Worm (Caenorhabditis elegans) whole organism, young adult: ENCODE measurements around the gene cest-24.

Experiments used
- B0261.1 ChIP-seq: sonication (generic microtip); optimal IDR thresholded peaks from 2 replicates; lab custom pipeline; 2016; ENCODE audit warnings: mild to moderate bottlenecking, missing genetic modification characterization, moderate library complexity, missing compliant biosample characterization
- B0336.3 ChIP-seq: fragments of 200-800 bp; sonication (Bioruptor generic); IDR thresholded peaks from 2 replicates; pipeline ENCODE4 v1.3.6; 2022; ENCODE audit warnings: missing genetic modification characterization, missing compliant biosample characterization
- C06A6.2 ChIP-seq: fragments of 200-800 bp; sonication (Bioruptor generic); conservative IDR thresholded peaks from 2 replicates; pipeline ENCODE4 v1.3.6; 2022; ENCODE audit warnings: missing genetic modification characterization, missing compliant biosample characterization
- F10E7.11 ChIP-seq: sonication (generic microtip); optimal IDR thresholded peaks from 2 replicates; lab custom pipeline; 2017; ENCODE audit warnings: mild to moderate bottlenecking, missing genetic modification characterization, moderate library complexity, missing compliant biosample characterization
- F22D6.2 ChIP-seq: sonication (generic microtip); optimal IDR thresholded peaks from 2 replicates; lab custom pipeline; 2016; ENCODE audit warnings: mild to moderate bottlenecking, missing genetic modification characterization, missing compliant biosample characterization
- F23B12.7 ChIP-seq: sonication (generic microtip); optimal IDR thresholded peaks from 2 replicates; lab custom pipeline; 2017; ENCODE audit warnings: missing genetic modification characterization, mild to moderate bottlenecking, missing compliant biosample characterization, antibody characterized with exemption, moderate library complexity; ENCODE audit not compliant: insufficient read depth
- F39B2.1 ChIP-seq: fragments of 200-800 bp; sonication (Bioruptor generic); IDR thresholded peaks from 2 replicates; pipeline ENCODE4 v1.3.6; 2022; ENCODE audit warnings: missing genetic modification reagents, missing genetic modification characterization, missing compliant biosample characterization
- Y67H2A.10 ChIP-seq: fragments of 200-800 bp; sonication (Bioruptor generic); conservative IDR thresholded peaks from 2 replicates; pipeline ENCODE4 v1.3.6; 2022; ENCODE audit warnings: missing genetic modification reagents, missing genetic modification characterization, missing compliant biosample characterization
- athp-1 ChIP-seq: sonication (generic microtip); optimal IDR thresholded peaks from 2 replicates; lab custom pipeline; 2017; ENCODE audit warnings: mild to moderate bottlenecking, missing genetic modification characterization, missing compliant biosample characterization
- cebp-1 ChIP-seq, 2 experiments: fragments of 200-800 bp in 1 of 2; sonication (Bioruptor generic) in 1 of 2; sonication (generic microtip) in 1 of 2; IDR thresholded peaks in 1 of 2; optimal IDR thresholded peaks in 1 of 2; 2 replicates each; pipeline versions ENCODE4 v1.3.6 to Lab custom; 2017 to 2022; ENCODE audit warnings: missing compliant biosample characterization in 2 of 2, missing genetic modification characterization in 2 of 2, mild to moderate bottlenecking in 1 of 2, missing genetic modification reagents in 1 of 2, moderate library complexity in 1 of 2
- ceh-27 ChIP-seq: fragments of 200-800 bp; sonication (Bioruptor generic); optimal IDR thresholded peaks from 2 replicates; lab custom pipeline; 2018; ENCODE audit warnings: mild to moderate bottlenecking, missing genetic modification characterization, moderate library complexity, missing compliant biosample characterization
- ceh-79 ChIP-seq: sonication (generic microtip); optimal IDR thresholded peaks from 2 replicates; lab custom pipeline; 2017; ENCODE audit warnings: mild to moderate bottlenecking, missing genetic modification characterization, missing compliant biosample characterization
- dpl-1 ChIP-seq: fragments of 150-350 bp; optimal IDR thresholded peaks from 2 replicates; lab custom pipeline; 2014; ENCODE audit warnings: missing biosample characterization, missing genetic modification reagents, missing genetic modification characterization
- efl-1 ChIP-seq: fragments of 150-350 bp; optimal IDR thresholded peaks from 2 replicates; lab custom pipeline; 2014; ENCODE audit warnings: missing biosample characterization, missing genetic modification reagents, missing genetic modification characterization
- egl-44 ChIP-seq: fragments of 200-800 bp; sonication (Bioruptor generic); IDR thresholded peaks from 2 replicates; pipeline ENCODE4 v1.3.6; 2022; ENCODE audit warnings: missing genetic modification reagents, missing genetic modification characterization, missing compliant biosample characterization
- fkh-3 ChIP-seq: sonication (generic microtip); optimal IDR thresholded peaks from 2 replicates; lab custom pipeline; 2016; ENCODE audit warnings: mild to moderate bottlenecking, missing genetic modification characterization, missing compliant biosample characterization
- gei-17 ChIP-seq: fragments of 200-800 bp; sonication (Bioruptor generic); optimal IDR thresholded peaks from 2 replicates; lab custom pipeline; 2018; ENCODE audit warnings: mild to moderate bottlenecking, missing genetic modification characterization, missing compliant biosample characterization
- hmg-1.2 ChIP-seq: fragments of 200-800 bp; sonication (Bioruptor generic); IDR thresholded peaks from 2 replicates; pipeline ENCODE4 v1.3.6; 2022; ENCODE audit warnings: missing genetic modification reagents, missing genetic modification characterization, missing compliant biosample characterization
- hmg-20 ChIP-seq: fragments of 200-800 bp; sonication (Bioruptor generic); IDR thresholded peaks from 2 replicates; pipeline ENCODE4 v1.3.6; 2022; ENCODE audit warnings: missing genetic modification reagents, missing genetic modification characterization, missing compliant biosample characterization
- let-526 ChIP-seq: fragments of 200-800 bp; sonication (Bioruptor generic); IDR thresholded peaks from 2 replicates; pipeline ENCODE4 v1.3.6; 2022; ENCODE audit warnings: missing genetic modification reagents, missing genetic modification characterization, missing compliant biosample characterization
- let-607 ChIP-seq, 2 experiments: fragments of 200-800 bp in 1 of 2; sonication (Bioruptor generic) in 1 of 2; sonication (generic microtip) in 1 of 2; optimal IDR thresholded peaks; 2 replicates each; lab custom pipeline; 2016 to 2018; ENCODE audit warnings: mild to moderate bottlenecking in 2 of 2, missing compliant biosample characterization in 2 of 2, missing genetic modification characterization in 2 of 2, moderate library complexity in 2 of 2, missing genotype in 1 of 2
- lir-1 ChIP-seq: fragments of 200-800 bp; sonication (Bioruptor generic); conservative IDR thresholded peaks from 2 replicates; pipeline ENCODE4 v1.3.6; 2022; ENCODE audit warnings: missing genetic modification reagents, missing genetic modification characterization, missing compliant biosample characterization
- lsl-1 ChIP-seq: fragments of 200-800 bp; sonication (Bioruptor generic); optimal IDR thresholded peaks from 2 replicates; lab custom pipeline; 2018; ENCODE audit warnings: mild to moderate bottlenecking, missing genetic modification characterization, moderate library complexity, missing compliant biosample characterization
- madf-10 ChIP-seq: sonication (generic microtip); optimal IDR thresholded peaks from 2 replicates; lab custom pipeline; 2016; ENCODE audit warnings: mild to moderate bottlenecking, missing genetic modification characterization, missing compliant biosample characterization
- madf-3 ChIP-seq: fragments of 200-800 bp; sonication (Bioruptor generic); IDR thresholded peaks from 2 replicates; pipeline ENCODE4 v1.3.6; 2022; ENCODE audit warnings: missing genetic modification reagents, missing genetic modification characterization, missing compliant biosample characterization
- madf-6 ChIP-seq: fragments of 200-800 bp; sonication (Bioruptor generic); IDR thresholded peaks from 2 replicates; pipeline ENCODE4 v1.3.6; 2022; ENCODE audit warnings: missing genetic modification reagents, missing genetic modification characterization, missing compliant biosample characterization
- mcd-1 ChIP-seq: fragments of 200-800 bp; sonication (Bioruptor generic); IDR thresholded peaks from 2 replicates; pipeline ENCODE4 v1.3.6; 2022; ENCODE audit warnings: missing genetic modification reagents, missing genetic modification characterization, missing compliant biosample characterization
- nfya-2 ChIP-seq: fragments of 200-800 bp; sonication (Bioruptor generic); IDR thresholded peaks from 2 replicates; pipeline ENCODE4 v1.3.6; 2022; ENCODE audit warnings: missing genetic modification reagents, missing genetic modification characterization, missing compliant biosample characterization
- nfyb-1 ChIP-seq: fragments of 200-800 bp; sonication (Bioruptor generic); IDR thresholded peaks from 2 replicates; pipeline ENCODE4 v1.3.6; 2022; ENCODE audit warnings: missing genetic modification reagents, missing genetic modification characterization, missing compliant biosample characterization
- nhr-80 ChIP-seq: sonication (generic microtip); optimal IDR thresholded peaks from 2 replicates; lab custom pipeline; 2016; ENCODE audit warnings: missing genetic modification characterization, missing compliant biosample characterization
- nhr-90 ChIP-seq: sonication (generic microtip); optimal IDR thresholded peaks from 2 replicates; lab custom pipeline; 2016; ENCODE audit warnings: missing genotype, mild to moderate bottlenecking, missing genetic modification characterization, missing compliant biosample characterization
- pbrm-1 ChIP-seq: fragments of 200-800 bp; sonication (Bioruptor generic); IDR thresholded peaks from 2 replicates; pipeline ENCODE4 v1.3.6; 2022; ENCODE audit warnings: missing genetic modification reagents, missing genetic modification characterization, missing compliant biosample characterization
- rcor-1 ChIP-seq: fragments of 200-800 bp; sonication (Bioruptor generic); IDR thresholded peaks from 2 replicates; pipeline ENCODE4 v1.3.6; 2022; ENCODE audit warnings: missing genetic modification reagents, missing genetic modification characterization, missing compliant biosample characterization
- repo-1 ChIP-seq: sonication (generic microtip); optimal IDR thresholded peaks from 2 replicates; lab custom pipeline; 2017; ENCODE audit warnings: mild to moderate bottlenecking, missing genetic modification characterization, missing compliant biosample characterization
- snpc-4 ChIP-seq, 5 experiments: fragments of 150-350 bp in 1 of 5; sonication (generic microtip) in 4 of 5; optimal IDR thresholded peaks; 2 replicates each; lab custom pipeline; 2014 to 2018; ENCODE audit warnings: missing genetic modification characterization in 5 of 5, missing biosample characterization in 3 of 5, antibody characterized with exemption in 2 of 5, mild to moderate bottlenecking in 2 of 5, missing compliant biosample characterization in 2 of 5, missing genotype in 2 of 5, moderate library complexity in 2 of 5, missing genetic modification reagents in 1 of 5
- somi-1 ChIP-seq: fragments of 200-800 bp; sonication (Bioruptor generic); optimal IDR thresholded peaks from 2 replicates; lab custom pipeline; 2018; ENCODE audit warnings: mild to moderate bottlenecking, missing genetic modification characterization, missing compliant biosample characterization
- tbp1 ChIP-seq: fragments of 200-800 bp; sonication (Bioruptor generic); optimal IDR thresholded peaks from 2 replicates; lab custom pipeline; 2018; ENCODE audit warnings: mild to moderate bottlenecking, missing genetic modification characterization, missing compliant biosample characterization
- tlf-1 ChIP-seq: fragments of 200-800 bp; sonication (Bioruptor generic); optimal IDR thresholded peaks from 2 replicates; lab custom pipeline; 2018; ENCODE audit warnings: mild to moderate bottlenecking, missing genetic modification characterization, missing compliant biosample characterization
- zfh-2 ChIP-seq: fragments of 200-800 bp; sonication (Bioruptor generic); conservative IDR thresholded peaks from 2 replicates; pipeline ENCODE4 v1.3.6; 2022; ENCODE audit warnings: missing genetic modification reagents, missing genetic modification characterization, missing compliant biosample characterization

cest-24 gene

ce11 chrV:6267237-6267812, 49.4 kb upstream of the cest-24 start, which contains the start of gene mrck-1 (continued):
- TF ChIP-seq tlf-1 (GFP tag; lab: Kevin White, UChicago) = peak; percentile 72
- peak; percentile 51 for TF ChIP-seq nhr-90 (tag; lab: Kevin White, UChicago)
- peak; percentile 52 for TF ChIP-seq lir-1
- TF ChIP-seq efl-1 (GFP tag; lab: Kevin White, UChicago) = peak; percentile 42
- peak; percentile 80 for TF ChIP-seq egl-44 (GFP tag; lab: Robert Waterston, UW)
- no peak for TF ChIP-seq ceh-79 (tag; lab: Kevin White, UChicago)
- peak; percentile 87 for TF ChIP-seq nhr-80
- peak; percentile 36 for TF ChIP-seq athp-1 (tag; lab: Kevin White, UChicago)
- TF ChIP-seq F10E7.11 (tag; lab: Kevin White, UChicago) = no peak
- peak in 1 of 2 experiments; percentile 51 for TF ChIP-seq let-607 (tag; optimal IDR thresholded peaks at IDR 0.05; lab: Kevin White, UChicago)
- no peak for TF ChIP-seq B0261.1 (tag; lab: Kevin White, UChicago)
- TF ChIP-seq tbp1 (GFP tag; lab: Kevin White, UChicago) = peak; percentile 57
- peak; percentile 22 for TF ChIP-seq lsl-1 (GFP tag; lab: Kevin White, UChicago)
- no peak for TF ChIP-seq fkh-3
- peak; percentile 94 for TF ChIP-seq zfh-2 (GFP tag; lab: Robert Waterston, UW)
- no peak for TF ChIP-seq F22D6.2 (tag; lab: Kevin White, UChicago)
- TF ChIP-seq repo-1 (tag; lab: Kevin White, UChicago) = peak; percentile 63
- TF ChIP-seq mcd-1 (GFP tag; lab: Robert Waterston, UW) = peak; percentile 85
- TF ChIP-seq rcor-1 (GFP tag; lab: Robert Waterston, UW) = peak; percentile 85
- peak; percentile 91 for TF ChIP-seq ceh-27 (GFP tag; lab: Kevin White, UChicago)
- no peak for TF ChIP-seq nfya-2 (GFP tag; lab: Robert Waterston, UW)
- TF ChIP-seq somi-1 = peak; percentile 89
- peak; percentile 82; the same call in 1 of the 2 replicates for TF ChIP-seq madf-3
- peak; percentile 72 for TF ChIP-seq snpc-4 (GFP tag; optimal IDR thresholded peaks at IDR 0.05; lab: Kevin White, UChicago)
- TF ChIP-seq snpc-4 (tag; optimal IDR thresholded peaks at IDR 0.05; lab: Kevin White, UChicago) = peak in 3 of 4 experiments; percentile 61 to 65 (median 64)
- peak; percentile 77 for TF ChIP-seq madf-6 (GFP tag; lab: Robert Waterston, UW)
- TF ChIP-seq let-526 = no peak
- peak; percentile 67 for TF ChIP-seq hmg-1.2 (GFP tag; lab: Robert Waterston, UW)
- peak; percentile 39 for TF ChIP-seq F23B12.7
- peak; percentile 9; the same call in 1 of the 2 replicates for TF ChIP-seq cebp-1 (GFP tag; IDR thresholded peaks at IDR 0.05; lab: Robert Waterston, UW)
- peak; percentile 85 for TF ChIP-seq cebp-1 (tag; optimal IDR thresholded peaks at IDR 0.05; lab: Kevin White, UChicago)
- TF ChIP-seq pbrm-1 (GFP tag; lab: Robert Waterston, UW) = peak; percentile 81
- TF ChIP-seq B0336.3 = peak; percentile 80
- peak; percentile 58 for TF ChIP-seq dpl-1
- peak; percentile 85 for TF ChIP-seq C06A6.2 (GFP tag; lab: Robert Waterston, UW)
- no peak for TF ChIP-seq Y67H2A.10
- peak; percentile 65 for TF ChIP-seq nfyb-1 (GFP tag; lab: Robert Waterston, UW)
- TF ChIP-seq hmg-20 = peak; percentile 68; the same call in 1 of the 2 replicates
- TF ChIP-seq gei-17 = peak; percentile 36
- TF ChIP-seq madf-10 (tag; lab: Kevin White, UChicago) = peak; percentile 88
- TF ChIP-seq F39B2.1 = no peak
- TF ChIP-seq, all 124 proteins: peak for 53
